Worm (Caenorhabditis elegans) whole organism, midembryonic: Measurements from ENCODE around the gene F13A7.7.

ENCODE experiments used
- T22C8.4 ChIP-seq: fragments of 200-800 bp; sonication (Bioruptor generic); IDR thresholded peaks from 2 replicates; pipeline ENCODE4 v1.3.6; 2022; ENCODE audit warnings: missing genetic modification characterization, missing compliant biosample characterization
- med-1 ChIP-seq: sonication (generic microtip); optimal IDR thresholded peaks from 2 replicates; lab custom pipeline; 2017; ENCODE audit warnings: missing genetic modification characterization, mild to moderate bottlenecking, missing compliant biosample characterization, antibody characterized with exemption, missing genetic modification reagents; ENCODE audit not compliant: insufficient read depth

ce11 chrV:16351757-16352156 is 31.9 kb downstream of the F13A7.7 start:
- TF ChIP-seq med-1 (GFP tag; lab: Kevin White, UChicago) (no peak), T22C8.4 (no peak)
